Worm (Caenorhabditis elegans) whole organism, L2 larva: ENCODE measurements around the gene R05D3.8.

Experiments used
- R02D3.7 ChIP-seq: fragments of 150-350 bp; optimal IDR thresholded peaks from 2 replicates; lab custom pipeline; 2014; ENCODE audit warnings: missing biosample characterization, missing genetic modification characterization
- ZK546.5 ChIP-seq: sonication (generic microtip); optimal IDR thresholded peaks from 2 replicates; lab custom pipeline; 2017; ENCODE audit warnings: missing biosample characterization, missing genetic modification characterization
- aly-2 ChIP-seq: fragments of 150-350 bp; optimal IDR thresholded peaks from 2 replicates; lab custom pipeline; 2014; ENCODE audit warnings: missing biosample characterization, missing genetic modification characterization
- ama-1 ChIP-seq: fragments of 150-350 bp; optimal IDR thresholded peaks from 2 replicates; lab custom pipeline; 2018; ENCODE audit warnings: inconsistent platforms
- ceh-16 ChIP-seq: fragments of 150-350 bp; optimal IDR thresholded peaks from 2 replicates; lab custom pipeline; 2014; ENCODE audit warnings: missing biosample characterization, missing genetic modification characterization
- lin-11 ChIP-seq: fragments of 150-350 bp; sonication (generic microtip); optimal IDR thresholded peaks from 2 replicates; lab custom pipeline; 2014; ENCODE audit warnings: missing biosample characterization, missing genetic modification characterization, inconsistent platforms, mixed read lengths
- lin-39 ChIP-seq: fragments of 150-350 bp; optimal IDR thresholded peaks from 2 replicates; lab custom pipeline; 2014; ENCODE audit warnings: missing biosample characterization, missing genetic modification reagents, missing genetic modification characterization
- skn-1 ChIP-seq: sonication (generic microtip); optimal IDR thresholded peaks from 2 replicates; lab custom pipeline; 2017; ENCODE audit warnings: missing biosample characterization, missing genetic modification characterization
- snpc-4 ChIP-seq: fragments of 150-350 bp; optimal IDR thresholded peaks from 2 replicates; lab custom pipeline; 2014; ENCODE audit warnings: missing biosample characterization, missing genetic modification characterization
- unc-62 ChIP-seq: fragments of 150-350 bp; optimal IDR thresholded peaks from 2 replicates; lab custom pipeline; 2014; ENCODE audit warnings: missing biosample characterization, missing genetic modification reagents, missing genetic modification characterization

DNA sequence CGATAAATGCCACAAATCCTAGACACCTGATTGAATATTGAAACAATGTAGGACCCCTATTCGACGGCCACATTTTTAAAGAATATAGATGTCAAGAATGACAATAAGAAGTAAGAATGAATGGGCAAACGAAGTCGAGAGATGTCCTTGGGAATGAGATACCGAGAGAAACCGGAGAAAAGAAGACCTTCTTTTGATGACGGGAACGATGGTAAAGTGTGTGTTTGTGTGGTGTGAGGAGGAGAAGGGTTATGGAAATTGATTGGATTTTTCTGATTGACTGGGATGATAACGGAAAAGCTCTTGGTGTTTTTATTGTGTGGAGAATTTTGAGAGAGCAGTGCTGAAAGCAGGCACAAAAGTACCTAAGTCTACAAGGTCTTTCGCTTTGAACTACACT lies 10.5 kb upstream of the R05D3.8 start, which contains the start of gene R05D3.9:
- TF ChIP-seq lin-39 (no peak), snpc-4 (tag; lab: Kevin White, UChicago) (no peak), lin-11 (no peak), skn-1 (no peak), ZK546.5 (tag; lab: Kevin White, UChicago) (no peak), ceh-16 (tag; lab: Kevin White, UChicago) (no peak), unc-62 (GFP tag; lab: Kevin White, UChicago) (no peak), R02D3.7 (no peak), ama-1 (lab: Kevin White, UChicago) (no peak), aly-2 (tag; lab: Kevin White, UChicago) (no peak)
